Worm (Caenorhabditis elegans) whole organism, young adult: ENCODE data around the gene clp-10.

ENCODE experiments used
- B0019.2 ChIP-seq: fragments of 200-800 bp; sonication (Bioruptor generic); conservative IDR thresholded peaks from 2 replicates; pipeline ENCODE4 v1.3.6; 2022; ENCODE audit warnings: missing genetic modification reagents, missing genetic modification characterization, missing compliant biosample characterization
- D2030.7 ChIP-seq: fragments of 200-800 bp; sonication (Bioruptor generic); IDR thresholded peaks from 2 replicates; pipeline ENCODE4 v1.3.6; 2022; ENCODE audit warnings: missing genetic modification reagents, missing genetic modification characterization, missing compliant biosample characterization
- F23B12.7 ChIP-seq: sonication (generic microtip); optimal IDR thresholded peaks from 2 replicates; lab custom pipeline; 2017; ENCODE audit warnings: missing genetic modification characterization, mild to moderate bottlenecking, missing compliant biosample characterization, antibody characterized with exemption, moderate library complexity; ENCODE audit not compliant: insufficient read depth
- F37B4.10 ChIP-seq: fragments of 200-800 bp; sonication (Bioruptor generic); IDR thresholded peaks from 2 replicates; pipeline ENCODE4 v1.3.6; 2022; ENCODE audit warnings: missing genetic modification characterization, missing compliant biosample characterization
- K12H6.12 ChIP-seq: fragments of 200-800 bp; sonication (Bioruptor generic); optimal IDR thresholded peaks from 2 replicates; lab custom pipeline; 2018; ENCODE audit warnings: mild to moderate bottlenecking, missing genetic modification characterization, missing compliant biosample characterization
- Y56A3A.18 ChIP-seq: fragments of 200-800 bp; sonication (Bioruptor generic); IDR thresholded peaks from 2 replicates; pipeline ENCODE4 v1.3.6; 2022; ENCODE audit warnings: missing genetic modification reagents, missing genetic modification characterization, missing compliant biosample characterization
- athp-1 ChIP-seq: sonication (generic microtip); optimal IDR thresholded peaks from 2 replicates; lab custom pipeline; 2017; ENCODE audit warnings: mild to moderate bottlenecking, missing genetic modification characterization, missing compliant biosample characterization
- attf-3 ChIP-seq: fragments of 200-800 bp; sonication (Bioruptor generic); conservative IDR thresholded peaks from 2 replicates; pipeline ENCODE4 v1.3.6; 2022; ENCODE audit warnings: missing genetic modification reagents, missing genetic modification characterization, missing compliant biosample characterization
- ccch-3 ChIP-seq: fragments of 200-800 bp; sonication (Bioruptor generic); optimal IDR thresholded peaks from 2 replicates; lab custom pipeline; 2018; ENCODE audit warnings: mild to moderate bottlenecking, missing genetic modification characterization, missing compliant biosample characterization
- ceh-40 ChIP-seq: fragments of 200-800 bp; sonication (Bioruptor generic); IDR thresholded peaks from 2 replicates; pipeline ENCODE4 v1.3.6; 2022; ENCODE audit warnings: missing genetic modification characterization, missing compliant biosample characterization
- chd-7 ChIP-seq: sonication (generic microtip); optimal IDR thresholded peaks from 2 replicates; lab custom pipeline; 2016; ENCODE audit warnings: mild to moderate bottlenecking, missing genetic modification characterization, moderate library complexity, missing compliant biosample characterization
- efl-1 ChIP-seq: fragments of 150-350 bp; optimal IDR thresholded peaks from 2 replicates; lab custom pipeline; 2014; ENCODE audit warnings: missing biosample characterization, missing genetic modification reagents, missing genetic modification characterization
- egrh-3 ChIP-seq: fragments of 200-800 bp; sonication (Bioruptor generic); IDR thresholded peaks from 2 replicates; pipeline ENCODE4 v1.3.6; 2022; ENCODE audit warnings: missing genetic modification reagents, missing genetic modification characterization, missing compliant biosample characterization
- gei-17 ChIP-seq: fragments of 200-800 bp; sonication (Bioruptor generic); optimal IDR thresholded peaks from 2 replicates; lab custom pipeline; 2018; ENCODE audit warnings: mild to moderate bottlenecking, missing genetic modification characterization, missing compliant biosample characterization
- lin-40 ChIP-seq: sonication (generic microtip); optimal IDR thresholded peaks from 2 replicates; lab custom pipeline; 2016; ENCODE audit warnings: missing genetic modification characterization, mild to moderate bottlenecking, missing compliant biosample characterization, missing genotype, missing genetic modification reagents
- lir-1 ChIP-seq: fragments of 200-800 bp; sonication (Bioruptor generic); conservative IDR thresholded peaks from 2 replicates; pipeline ENCODE4 v1.3.6; 2022; ENCODE audit warnings: missing genetic modification reagents, missing genetic modification characterization, missing compliant biosample characterization
- mcd-1 ChIP-seq: fragments of 200-800 bp; sonication (Bioruptor generic); IDR thresholded peaks from 2 replicates; pipeline ENCODE4 v1.3.6; 2022; ENCODE audit warnings: missing genetic modification reagents, missing genetic modification characterization, missing compliant biosample characterization
- mel-28 ChIP-seq: sonication (generic microtip); optimal IDR thresholded peaks from 2 replicates; lab custom pipeline; 2016; ENCODE audit warnings: borderline replicate concordance, mild to moderate bottlenecking, missing genetic modification characterization, missing compliant biosample characterization
- nfya-2 ChIP-seq: fragments of 200-800 bp; sonication (Bioruptor generic); IDR thresholded peaks from 2 replicates; pipeline ENCODE4 v1.3.6; 2022; ENCODE audit warnings: missing genetic modification reagents, missing genetic modification characterization, missing compliant biosample characterization
- nfyb-1 ChIP-seq: fragments of 200-800 bp; sonication (Bioruptor generic); IDR thresholded peaks from 2 replicates; pipeline ENCODE4 v1.3.6; 2022; ENCODE audit warnings: missing genetic modification reagents, missing genetic modification characterization, missing compliant biosample characterization
- nhr-27 ChIP-seq: fragments of 200-800 bp; sonication (Bioruptor generic); optimal IDR thresholded peaks from 2 replicates; lab custom pipeline; 2018; ENCODE audit warnings: mild to moderate bottlenecking, missing genetic modification characterization, moderate library complexity, missing compliant biosample characterization
- pbrm-1 ChIP-seq: fragments of 200-800 bp; sonication (Bioruptor generic); IDR thresholded peaks from 2 replicates; pipeline ENCODE4 v1.3.6; 2022; ENCODE audit warnings: missing genetic modification reagents, missing genetic modification characterization, missing compliant biosample characterization
- rcor-1 ChIP-seq: fragments of 200-800 bp; sonication (Bioruptor generic); IDR thresholded peaks from 2 replicates; pipeline ENCODE4 v1.3.6; 2022; ENCODE audit warnings: missing genetic modification reagents, missing genetic modification characterization, missing compliant biosample characterization
- rpc-1 ChIP-seq, 2 experiments: fragments of 150-350 bp in 1 of 2; sonication (generic microtip) in 1 of 2; optimal IDR thresholded peaks; 2 replicates each; lab custom pipeline; 2014 to 2018; ENCODE audit warnings: missing biosample characterization in 1 of 2, missing genetic modification characterization in 1 of 2, missing genetic modification reagents in 1 of 2, missing genotype in 1 of 2
- snpc-1.3 ChIP-seq: sonication (generic microtip); optimal IDR thresholded peaks from 2 replicates; lab custom pipeline; 2017; ENCODE audit warnings: missing genetic modification characterization, mild to moderate bottlenecking, missing compliant biosample characterization, antibody characterized with exemption, moderate library complexity, missing genotype, missing genetic modification reagents; ENCODE audit not compliant: insufficient read depth
- snpc-4 ChIP-seq, 5 experiments: fragments of 150-350 bp in 1 of 5; sonication (generic microtip) in 4 of 5; optimal IDR thresholded peaks; 2 replicates each; lab custom pipeline; 2014 to 2018; ENCODE audit warnings: missing genetic modification characterization in 5 of 5, missing biosample characterization in 3 of 5, antibody characterized with exemption in 2 of 5, mild to moderate bottlenecking in 2 of 5, missing compliant biosample characterization in 2 of 5, missing genotype in 2 of 5, moderate library complexity in 2 of 5, missing genetic modification reagents in 1 of 5
- sptf-2 ChIP-seq: fragments of 200-800 bp; sonication (Bioruptor generic); optimal IDR thresholded peaks from 2 replicates; lab custom pipeline; 2018; ENCODE audit warnings: mild to moderate bottlenecking, missing genetic modification characterization, missing compliant biosample characterization
- tbp1 ChIP-seq: fragments of 200-800 bp; sonication (Bioruptor generic); optimal IDR thresholded peaks from 2 replicates; lab custom pipeline; 2018; ENCODE audit warnings: mild to moderate bottlenecking, missing genetic modification characterization, missing compliant biosample characterization
- unc-62 ChIP-seq: fragments of 150-350 bp; optimal IDR thresholded peaks from 2 replicates; lab custom pipeline; 2014; ENCODE audit warnings: missing biosample characterization, missing genetic modification reagents, missing genetic modification characterization
- zfh-2 ChIP-seq: fragments of 200-800 bp; sonication (Bioruptor generic); conservative IDR thresholded peaks from 2 replicates; pipeline ENCODE4 v1.3.6; 2022; ENCODE audit warnings: missing genetic modification reagents, missing genetic modification characterization, missing compliant biosample characterization
- ztf-22 ChIP-seq: fragments of 200-800 bp; sonication (Bioruptor generic); optimal IDR thresholded peaks from 2 replicates; lab custom pipeline; 2018; ENCODE audit warnings: mild to moderate bottlenecking, missing genetic modification characterization, moderate library complexity, missing compliant biosample characterization
- ztf-25 ChIP-seq: fragments of 200-800 bp; sonication (Bioruptor generic); IDR thresholded peaks from 2 replicates; pipeline ENCODE4 v1.3.6; 2022; ENCODE audit warnings: missing genetic modification reagents, missing genetic modification characterization, missing compliant biosample characterization
- ztf-6 ChIP-seq: fragments of 200-800 bp; sonication (Bioruptor generic); IDR thresholded peaks from 2 replicates; pipeline ENCODE4 v1.3.6; 2022; ENCODE audit warnings: missing genetic modification reagents, missing genetic modification characterization, missing compliant biosample characterization

Gene clp-10

DNA sequence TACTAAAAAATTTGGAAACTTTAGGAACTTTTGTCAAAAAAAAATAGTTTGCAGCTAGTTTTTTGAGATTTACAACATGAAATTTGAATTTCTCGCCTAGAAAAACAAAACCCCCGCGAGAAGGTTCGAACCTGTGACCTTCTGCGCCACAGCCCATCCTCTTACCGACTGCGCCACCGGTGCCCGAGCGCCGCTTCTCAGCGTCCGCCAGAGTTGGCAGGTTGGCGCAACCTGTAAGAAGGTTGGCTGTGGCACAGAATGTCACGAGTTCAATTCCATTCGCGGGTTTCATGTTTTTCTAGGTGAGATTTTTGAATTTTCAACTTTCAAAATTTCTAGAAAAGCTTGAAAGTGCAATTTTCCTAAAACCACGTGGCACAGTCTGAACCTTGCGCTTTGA, 12.4 kb upstream of the clp-10 start:
- TF ChIP-seq ceh-40 (no peak), egrh-3 (GFP tag; lab: Robert Waterston, UW) (peak; percentile 45; the same call in 1 of the 2 replicates), Y56A3A.18 (GFP tag; lab: Robert Waterston, UW) (no peak), nfyb-1 (no peak), snpc-4 (GFP tag; optimal IDR thresholded peaks at IDR 0.05; lab: Kevin White, UChicago) (no peak), snpc-4 (tag; optimal IDR thresholded peaks at IDR 0.05; lab: Kevin White, UChicago) (no peak), athp-1 (tag; lab: Kevin White, UChicago) (no peak), F23B12.7 (tag; lab: Kevin White, UChicago) (no peak), ztf-22 (GFP tag; lab: Kevin White, UChicago) (no peak), zfh-2 (GFP tag; lab: Robert Waterston, UW) (peak; percentile 65), sptf-2 (no peak), mel-28 (no peak), gei-17 (GFP tag; lab: Kevin White, UChicago) (no peak), ztf-6 (GFP tag; lab: Robert Waterston, UW) (no peak)

- TF ChIP-seq rpc-1 (optimal IDR thresholded peaks at IDR 0.05; lab: Kevin White, UChicago), result no peak
- TF ChIP-seq rpc-1 (tag; optimal IDR thresholded peaks at IDR 0.05; lab: Kevin White, UChicago), result peak; percentile 30
- no peak for TF ChIP-seq nfya-2
- TF ChIP-seq K12H6.12, result no peak
- TF ChIP-seq snpc-1.3 (tag; lab: Kevin White, UChicago), result no peak
- TF ChIP-seq lir-1 (GFP tag; lab: Robert Waterston, UW), result no peak
- peak; percentile 64 for TF ChIP-seq tbp1 (GFP tag; lab: Kevin White, UChicago)
- TF ChIP-seq mel-28, result no peak
Measured at ce11 chrIII:49064-49463, 11.0 kb upstream of the clp-10 start.

DNA sequence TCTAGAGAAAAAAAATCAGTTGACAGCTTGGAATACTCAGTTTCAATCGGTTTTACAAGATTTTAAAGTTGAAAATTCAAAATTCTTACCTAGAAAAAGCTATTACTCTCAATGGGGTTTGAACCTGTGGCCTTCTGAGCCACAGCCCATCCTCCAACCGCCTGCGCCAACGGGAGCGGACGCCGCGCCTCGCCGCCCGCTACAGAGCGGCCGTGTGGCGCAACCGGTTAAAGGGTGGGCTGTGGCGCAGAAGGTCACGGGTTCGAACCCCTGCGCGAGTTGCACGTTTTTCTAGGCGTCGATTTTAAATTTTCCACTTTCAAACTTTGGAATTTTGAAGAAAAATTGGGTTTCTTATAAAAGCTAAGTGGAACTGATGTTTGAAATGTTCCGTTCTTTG, 10.3 kb upstream of the clp-10 start:
- TF ChIP-seq zfh-2 (GFP tag; lab: Robert Waterston, UW) (peak; percentile 91), F37B4.10 (GFP tag; lab: Robert Waterston, UW) (0 out of 2 replicates have a peak, but pooled peaks have one; percentile 12), ccch-3 (GFP tag; lab: Kevin White, UChicago) (no peak), unc-62 (GFP tag; lab: Kevin White, UChicago) (no peak), chd-7 (no peak), lin-40 (tag; lab: Kevin White, UChicago) (no peak), efl-1 (GFP tag; lab: Kevin White, UChicago) (no peak), nhr-27 (tag; lab: Kevin White, UChicago) (no peak), pbrm-1 (no peak), D2030.7 (GFP tag; lab: Robert Waterston, UW) (0 out of 2 replicates have a peak, but pooled peaks have one; percentile 20), B0019.2 (GFP tag; lab: Robert Waterston, UW) (no peak), egrh-3 (GFP tag; lab: Robert Waterston, UW) (peak; percentile 89), ztf-25 (GFP tag; lab: Robert Waterston, UW) (0 out of 2 replicates have a peak, but pooled peaks have one; percentile 64), mcd-1 (GFP tag; lab: Robert Waterston, UW) (0 out of 2 replicates have a peak, but pooled peaks have one; percentile 16)

DNA sequence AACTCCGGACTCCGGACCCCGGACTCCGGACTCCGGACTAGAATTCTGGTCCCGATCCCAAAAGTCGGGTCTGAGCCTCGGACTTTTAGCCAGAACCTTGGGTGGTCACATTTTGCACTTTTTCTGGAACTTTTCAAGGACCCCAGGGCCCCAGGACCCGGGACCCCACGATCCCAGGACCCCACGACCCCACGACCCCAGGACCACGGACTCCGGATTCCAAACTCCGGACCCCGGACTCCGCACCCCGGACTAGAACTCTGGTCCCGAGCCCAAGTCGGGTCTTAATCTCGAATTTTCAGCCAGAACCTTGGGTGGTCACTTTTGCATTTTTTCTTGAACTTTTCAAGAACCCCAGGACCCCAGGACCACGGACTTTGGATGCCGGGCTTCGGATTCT, 4.7 kb upstream of the clp-10 start:
- TF ChIP-seq egrh-3 (GFP tag; lab: Robert Waterston, UW), result peak; percentile 90; the same call in 1 of the 2 replicates
- peak; percentile 91 for TF ChIP-seq zfh-2 (GFP tag; lab: Robert Waterston, UW)
- 0 out of 2 replicates have a peak, but pooled peaks have one; percentile 89 for TF ChIP-seq F37B4.10 (GFP tag; lab: Robert Waterston, UW)
- TF ChIP-seq rcor-1 (GFP tag; lab: Robert Waterston, UW), result no peak
- no peak for TF ChIP-seq attf-3 (GFP tag; lab: Robert Waterston, UW)
